Fruit fly (Drosophila melanogaster) whole organism, wandering third instar larva: Measurements from ENCODE around the gene fal.
A peak's percentile ranks its signal among the peaks of the same experiment; 100 is the strongest.

Experiments used
- Abd-B ChIP-seq: fragments of >200 bp; optimal IDR thresholded peaks from 2 replicates; lab custom pipeline; 2017; ENCODE audit warnings: missing biosample characterization, missing genetic modification characterization
- CG32264 ChIP-seq: fragments of 200-800 bp; sonication (Bioruptor generic); optimal IDR thresholded peaks from 2 replicates; lab custom pipeline; 2016; ENCODE audit warnings: missing biosample characterization, missing genetic modification characterization
- CG9705 ChIP-seq: fragments of 200-800 bp; sonication (Bioruptor generic); optimal IDR thresholded peaks from 2 replicates; lab custom pipeline; 2018; ENCODE audit warnings: missing biosample characterization, mild to moderate bottlenecking, missing genetic modification characterization
- Dfd ChIP-seq: fragments of >200 bp; optimal IDR thresholded peaks from 2 replicates; lab custom pipeline; 2017; ENCODE audit warnings: missing biosample characterization, missing genetic modification characterization
- Dif ChIP-seq: fragments of 200-275, 200-300 bp; sonication (Bioruptor generic); optimal IDR thresholded peaks from 2 replicates; lab custom pipeline; 2018; ENCODE audit warnings: missing biosample characterization, missing genetic modification characterization; ENCODE audit not compliant: partially characterized antibody
- GATAd ChIP-seq: sonication (Bioruptor generic); optimal IDR thresholded peaks from 2 replicates; lab custom pipeline; 2016; ENCODE audit warnings: missing biosample characterization, missing genetic modification characterization
- HLH106 ChIP-seq: fragments of 200-800 bp; optimal IDR thresholded peaks from 3 replicates; lab custom pipeline; 2019; ENCODE audit warnings: missing biosample characterization, mild to moderate bottlenecking, missing genetic modification characterization, moderate library complexity
- Hnf4 ChIP-seq: fragments of 200-800 bp; sonication (Bioruptor generic); optimal IDR thresholded peaks from 2 replicates; lab custom pipeline; 2016; ENCODE audit warnings: missing biosample characterization, mild to moderate bottlenecking, missing genetic modification characterization
- Hr83 ChIP-seq: fragments of 200-300 bp; sonication (Bioruptor generic); optimal IDR thresholded peaks from 2 replicates; lab custom pipeline; 2016; ENCODE audit warnings: missing biosample characterization, mild to moderate bottlenecking, missing genetic modification characterization, moderate library complexity; ENCODE audit not compliant: poor library complexity, severe bottlenecking
- Jra ChIP-seq: sonication (Bioruptor generic); optimal IDR thresholded peaks from 2 replicates; lab custom pipeline; 2016; ENCODE audit warnings: missing biosample characterization, missing genetic modification characterization
- Mio ChIP-seq: sonication (Bioruptor generic); optimal IDR thresholded peaks from 2 replicates; lab custom pipeline; 2016; ENCODE audit warnings: missing biosample characterization, missing genetic modification characterization
- Myc ChIP-seq: fragments of >200 bp; optimal IDR thresholded peaks from 2 replicates; lab custom pipeline; 2017
- N ChIP-seq: fragments of >200 bp; optimal IDR thresholded peaks from 2 replicates; lab custom pipeline; 2018; ENCODE audit warnings: missing biosample characterization, missing external identifiers, missing genetic modification characterization
- OdsH ChIP-seq: fragments of 200-800 bp; sonication (Bioruptor generic); optimal IDR thresholded peaks from 2 replicates; lab custom pipeline; 2016; ENCODE audit warnings: missing biosample characterization, mild to moderate bottlenecking, missing genetic modification characterization
- Rel ChIP-seq, 2 experiments: fragments of 200-800 bp; sonication (Bioruptor generic) in 1 of 2; optimal IDR thresholded peaks; 2 replicates in 1 of 2; 3 replicates in 1 of 2; lab custom pipeline; 2016 to 2019; ENCODE audit warnings: mild to moderate bottlenecking in 2 of 2, missing biosample characterization in 2 of 2, missing genetic modification characterization in 2 of 2, moderate library complexity in 1 of 2
- Sp1 ChIP-seq: fragments of 200-800 bp; sonication (Bioruptor generic); optimal IDR thresholded peaks from 3 replicates; lab custom pipeline; 2019; ENCODE audit warnings: missing biosample characterization, mild to moderate bottlenecking, missing genetic modification characterization, moderate library complexity
- Vsx2 ChIP-seq: fragments of 200-300, 225-300 bp; sonication (Bioruptor generic); optimal IDR thresholded peaks from 2 replicates; lab custom pipeline; 2018; ENCODE audit warnings: missing biosample characterization, missing genetic modification characterization; ENCODE audit not compliant: partially characterized antibody
- brk ChIP-seq: fragments of 200-800 bp; sonication (Bioruptor generic); optimal IDR thresholded peaks from 2 replicates; lab custom pipeline; 2016; ENCODE audit warnings: missing biosample characterization, mild to moderate bottlenecking, missing genetic modification characterization
- dl ChIP-seq, 2 experiments: fragments of 175-275, 200-275 bp in 1 of 2; fragments of 200-275 bp in 1 of 2; sonication (Bioruptor generic); optimal IDR thresholded peaks; lab custom pipeline; 2018; ENCODE audit warnings: mild to moderate bottlenecking in 2 of 2, missing biosample characterization in 2 of 2, missing genetic modification characterization in 2 of 2, moderate library complexity in 2 of 2; ENCODE audit not compliant: partially characterized antibody in 2 of 2, insufficient read depth in 1 of 2
- dmrt93B ChIP-seq: fragments of 200-800 bp; sonication (Bioruptor generic); optimal IDR thresholded peaks from 2 replicates; lab custom pipeline; 2018; ENCODE audit warnings: missing biosample characterization, mild to moderate bottlenecking, missing genetic modification characterization
- dsf ChIP-seq: sonication (Bioruptor generic); optimal IDR thresholded peaks from 2 replicates; lab custom pipeline; 2016; ENCODE audit warnings: missing biosample characterization, missing genetic modification characterization, borderline replicate concordance
- ey ChIP-seq: fragments of 200-800 bp; sonication (Bioruptor generic); optimal IDR thresholded peaks from 2 replicates; lab custom pipeline; 2016; ENCODE audit warnings: missing biosample characterization, missing genetic modification characterization
- fru ChIP-seq: fragments of 200-800 bp; sonication (Bioruptor generic); optimal IDR thresholded peaks from 3 replicates; lab custom pipeline; 2016; ENCODE audit warnings: missing biosample characterization, mild to moderate bottlenecking, missing genetic modification characterization
- jim ChIP-seq: fragments of 175-275, 200-325 bp; sonication (Bioruptor generic); optimal IDR thresholded peaks from 2 replicates; lab custom pipeline; 2016; ENCODE audit warnings: missing biosample characterization, mild to moderate bottlenecking, missing genetic modification characterization
- lola ChIP-seq: fragments of >200 bp; optimal IDR thresholded peaks from 2 replicates; lab custom pipeline; 2017; ENCODE audit warnings: missing biosample characterization, missing genetic modification characterization
- pan ChIP-seq: fragments of >200 bp; optimal IDR thresholded peaks from 2 replicates; lab custom pipeline; 2017
- psq ChIP-seq: fragments of 200-800 bp; sonication (Bioruptor generic); optimal IDR thresholded peaks from 3 replicates; lab custom pipeline; 2017; ENCODE audit warnings: missing biosample characterization, mild to moderate bottlenecking, missing genetic modification characterization, moderate library complexity
- rgr ChIP-seq: fragments of 200-800 bp; sonication (Bioruptor generic); optimal IDR thresholded peaks from 3 replicates; lab custom pipeline; 2016; ENCODE audit warnings: missing biosample characterization, mild to moderate bottlenecking, missing genetic modification characterization
- sage ChIP-seq: fragments of 200-800 bp; sonication (Bioruptor generic); optimal IDR thresholded peaks from 2 replicates; lab custom pipeline; 2016; ENCODE audit warnings: missing biosample characterization, mild to moderate bottlenecking, missing genetic modification characterization
- sv ChIP-seq: fragments of 200-800 bp; sonication (Bioruptor generic); optimal IDR thresholded peaks from 3 replicates; lab custom pipeline; 2016; ENCODE audit warnings: missing biosample characterization, missing genetic modification characterization
- tai ChIP-seq: sonication (Bioruptor generic); optimal IDR thresholded peaks from 2 replicates; lab custom pipeline; 2016; ENCODE audit warnings: missing biosample characterization, missing genetic modification characterization

Gene fal

dm6 chr3L:19270542-19270941, 23.8 kb upstream of the fal start, which contains the start of gene CG14088:
Gene CG14088 (minus strand): TSS chr3L:19270642.
- TF ChIP-seq fru (GFP tag; lab: Kevin White, UChicago) (no peak), CG32264 (GFP tag; lab: Kevin White, UChicago) (no peak), Myc (no peak), Mio (GFP tag; lab: Kevin White, UChicago) (no peak), dsf (GFP tag; lab: Kevin White, UChicago) (no peak), N (GFP tag; lab: Kevin White, UChicago) (no peak), dl (GFP tag; optimal IDR thresholded peaks at IDR 0.05; lab: Kevin White, UChicago; ENCODE audit: insufficient read depth in 1 of 2, partially characterized antibody in 2 of 2) (no peak), rgr (GFP tag; lab: Kevin White, UChicago) (no peak), brk (GFP tag; lab: Kevin White, UChicago) (no peak), jim (GFP tag; lab: Kevin White, UChicago) (no peak), dmrt93B (GFP tag; lab: Kevin White, UChicago) (no peak), Dfd (GFP tag; lab: Kevin White, UChicago) (no peak)

- no peak for TF ChIP-seq psq (GFP tag; lab: Kevin White, UChicago)
- TF ChIP-seq Mio (GFP tag; lab: Kevin White, UChicago): no peak
- no peak for TF ChIP-seq Dif (GFP tag; lab: Kevin White, UChicago)
- TF ChIP-seq Jra (GFP tag; lab: Kevin White, UChicago): no peak
- TF ChIP-seq Sp1 (GFP tag; lab: Kevin White, UChicago): no peak
- no peak for TF ChIP-seq OdsH (GFP tag; lab: Kevin White, UChicago)
- no peak for TF ChIP-seq CG9705 (GFP tag; lab: Kevin White, UChicago)
- TF ChIP-seq pan (lab: Kevin White, UChicago): no peak
- TF ChIP-seq dl (GFP tag; optimal IDR thresholded peaks at IDR 0.05; lab: Kevin White, UChicago; ENCODE audit: insufficient read depth in 1 of 2, partially characterized antibody in 2 of 2): no peak
- TF ChIP-seq HLH106 (tag; lab: Kevin White, UChicago): no peak
- no peak for TF ChIP-seq fru (GFP tag; lab: Kevin White, UChicago)
- TF ChIP-seq tai: no peak
- no peak for TF ChIP-seq GATAd (GFP tag; lab: Kevin White, UChicago)
- TF ChIP-seq N (GFP tag; lab: Kevin White, UChicago): no peak
- TF ChIP-seq dmrt93B (GFP tag; lab: Kevin White, UChicago): no peak
- no peak for TF ChIP-seq lola
- no peak for TF ChIP-seq Hr83
- TF ChIP-seq Abd-B (GFP tag; lab: Kevin White, UChicago): no peak
- no peak for TF ChIP-seq rgr (GFP tag; lab: Kevin White, UChicago)
- TF ChIP-seq, all 38 proteins: peak for 0
Measured at dm6 chr3L:19275491-19275890, 18.9 kb upstream of the fal start, which contains the start of gene CG14086. Gene CG14086 (plus strand): TSS chr3L:19275791.

- no peak for TF ChIP-seq Dif (GFP tag; lab: Kevin White, UChicago)
- TF ChIP-seq lola: no peak
- TF ChIP-seq Jra (GFP tag; lab: Kevin White, UChicago): no peak
- peak; percentile 98 for TF ChIP-seq Dfd (GFP tag; lab: Kevin White, UChicago)
- no peak for TF ChIP-seq Rel (GFP tag; optimal IDR thresholded peaks at IDR 0.05; lab: Kevin White, UChicago)
- TF ChIP-seq Rel (tag; optimal IDR thresholded peaks at IDR 0.05; lab: Kevin White, UChicago): no peak
Measured at dm6 chr3L:19280283-19280682, 14.1 kb upstream of the fal start.

- TF ChIP-seq N (GFP tag; lab: Kevin White, UChicago) (no peak), Sp1 (GFP tag; lab: Kevin White, UChicago) (no peak), jim (GFP tag; lab: Kevin White, UChicago) (no peak)
- TF ChIP-seq, all 38 proteins: peak for 0
Measured at dm6 chr3L:19280700-19281099, 13.7 kb upstream of the fal start, which contains the start of gene CG14089. Gene CG14089 (minus strand): TSS chr3L:19280800.

dm6 chr3L:19288395-19288969, 5.9 kb upstream of the fal start:
- TF ChIP-seq brk (GFP tag; lab: Kevin White, UChicago): no peak
- no peak for TF ChIP-seq Myc
- TF ChIP-seq psq (GFP tag; lab: Kevin White, UChicago): no peak
- no peak for TF ChIP-seq Rel (GFP tag; optimal IDR thresholded peaks at IDR 0.05; lab: Kevin White, UChicago)
- TF ChIP-seq Rel (tag; optimal IDR thresholded peaks at IDR 0.05; lab: Kevin White, UChicago): peak; percentile 80
- TF ChIP-seq Dif (GFP tag; lab: Kevin White, UChicago): no peak

dm6 chr3L:19289411-19289810, 5.0 kb upstream of the fal start:
- TF ChIP-seq jim (GFP tag; lab: Kevin White, UChicago): no peak
- no peak for TF ChIP-seq sv (GFP tag; lab: Kevin White, UChicago)
- TF ChIP-seq HLH106 (tag; lab: Kevin White, UChicago): no peak
- no peak for TF ChIP-seq Vsx2 (GFP tag; lab: Kevin White, UChicago)
- no peak for TF ChIP-seq Hnf4 (GFP tag; lab: Kevin White, UChicago)
- TF ChIP-seq Dfd (GFP tag; lab: Kevin White, UChicago): no peak
- TF ChIP-seq fru (GFP tag; lab: Kevin White, UChicago): no peak
- no peak for TF ChIP-seq rgr (GFP tag; lab: Kevin White, UChicago)
- no peak for TF ChIP-seq sage (GFP tag; lab: Kevin White, UChicago)
- no peak for TF ChIP-seq Dif (GFP tag; lab: Kevin White, UChicago)
- no peak for TF ChIP-seq N (GFP tag; lab: Kevin White, UChicago)
- no peak for TF ChIP-seq Rel (GFP tag; optimal IDR thresholded peaks at IDR 0.05; lab: Kevin White, UChicago)
- TF ChIP-seq Rel (tag; optimal IDR thresholded peaks at IDR 0.05; lab: Kevin White, UChicago): no peak
- no peak for TF ChIP-seq OdsH (GFP tag; lab: Kevin White, UChicago)
- no peak for TF ChIP-seq ey (GFP tag; lab: Kevin White, UChicago)
